Worm (Caenorhabditis elegans) whole organism, L2 larva: ENCODE results near the gene K01H12.4.

Experiments
- R02D3.7 ChIP-seq: fragments of 150-350 bp; optimal IDR thresholded peaks from 2 replicates; lab custom pipeline; 2014; ENCODE audit warnings: missing biosample characterization, missing genetic modification characterization
- ZK546.5 ChIP-seq: sonication (generic microtip); optimal IDR thresholded peaks from 2 replicates; lab custom pipeline; 2017; ENCODE audit warnings: missing biosample characterization, missing genetic modification characterization
- aly-2 ChIP-seq: fragments of 150-350 bp; optimal IDR thresholded peaks from 2 replicates; lab custom pipeline; 2014; ENCODE audit warnings: missing biosample characterization, missing genetic modification characterization
- dmd-4 ChIP-seq: sonication (generic microtip); optimal IDR thresholded peaks from 2 replicates; lab custom pipeline; 2017; ENCODE audit warnings: missing biosample characterization, missing genetic modification characterization
- egl-27 ChIP-seq: sonication (generic microtip); optimal IDR thresholded peaks from 3 replicates; lab custom pipeline; 2017; ENCODE audit warnings: missing biosample characterization, missing genetic modification reagents, missing genetic modification characterization
- fos-1 ChIP-seq: fragments of 150-350 bp; optimal IDR thresholded peaks from 2 replicates; lab custom pipeline; 2014; ENCODE audit warnings: missing biosample characterization, missing genetic modification characterization
- lsy-2 ChIP-seq, 2 experiments: fragments of 150-350 bp in 1 of 2; sonication (generic microtip) in 1 of 2; optimal IDR thresholded peaks; 2 replicates each; lab custom pipeline; 2014 to 2017; ENCODE audit warnings: missing biosample characterization in 2 of 2, missing genetic modification characterization in 2 of 2
- nhr-12 ChIP-seq: fragments of 150-350 bp; optimal IDR thresholded peaks from 2 replicates; lab custom pipeline; 2014; ENCODE audit warnings: missing biosample characterization, missing genetic modification characterization
- nhr-23 ChIP-seq: fragments of 150-350 bp; optimal IDR thresholded peaks from 2 replicates; lab custom pipeline; 2014; ENCODE audit warnings: missing biosample characterization, missing genetic modification reagents, missing genetic modification characterization
- snpc-4 ChIP-seq: fragments of 150-350 bp; optimal IDR thresholded peaks from 2 replicates; lab custom pipeline; 2014; ENCODE audit warnings: missing biosample characterization, missing genetic modification characterization
- unc-55 ChIP-seq: fragments of 150-350 bp; sonication (generic microtip); optimal IDR thresholded peaks from 3 replicates; lab custom pipeline; 2014; ENCODE audit warnings: missing biosample characterization, missing genetic modification reagents, missing genetic modification characterization
- unc-62 ChIP-seq: fragments of 150-350 bp; optimal IDR thresholded peaks from 2 replicates; lab custom pipeline; 2014; ENCODE audit warnings: missing biosample characterization, missing genetic modification reagents, missing genetic modification characterization
- zag-1 ChIP-seq: fragments of 150-350 bp; optimal IDR thresholded peaks from 2 replicates; lab custom pipeline; 2014; ENCODE audit warnings: missing biosample characterization, missing genetic modification characterization

DNA sequence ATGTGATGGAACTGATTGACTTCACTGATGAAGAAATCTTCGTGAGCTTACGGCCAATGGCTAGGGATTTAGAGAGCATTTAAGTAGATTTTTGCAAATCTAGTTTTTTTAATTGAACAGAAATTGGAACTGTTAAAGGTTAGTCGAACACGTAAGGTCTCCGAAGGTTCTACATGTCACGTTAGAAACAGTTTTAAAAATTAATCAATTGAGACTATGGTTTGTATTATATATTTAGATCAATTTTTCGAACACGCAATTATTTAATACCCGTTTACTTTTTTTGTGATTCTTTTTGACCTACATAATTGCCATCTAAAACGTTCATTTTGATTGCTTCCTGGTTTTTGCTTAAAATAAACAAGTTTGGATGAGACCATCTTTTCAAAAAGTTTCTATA lies 32.0 kb downstream of the K01H12.4 start, which contains the start of gene C28D4.4:
- TF ChIP-seq nhr-12 (tag; lab: Kevin White, UChicago), result no peak
- no peak for TF ChIP-seq egl-27 (tag; lab: Kevin White, UChicago)
- no peak for TF ChIP-seq ZK546.5 (tag; lab: Kevin White, UChicago)
- no peak for TF ChIP-seq dmd-4
- no peak for TF ChIP-seq R02D3.7 (tag; lab: Kevin White, UChicago)
- no peak for TF ChIP-seq snpc-4 (tag; lab: Kevin White, UChicago)
- no peak for TF ChIP-seq aly-2
- no peak for TF ChIP-seq zag-1 (tag; lab: Kevin White, UChicago)
- TF ChIP-seq unc-55 (GFP tag; lab: Kevin White, UChicago), result no peak
- no peak for TF ChIP-seq fos-1 (tag; lab: Kevin White, UChicago)
- TF ChIP-seq nhr-23 (tag; lab: Kevin White, UChicago), result no peak
- TF ChIP-seq lsy-2 (tag; optimal IDR thresholded peaks at IDR 0.05; lab: Kevin White, UChicago), result no peak
- TF ChIP-seq unc-62 (GFP tag; lab: Kevin White, UChicago), result no peak
